Worm (Caenorhabditis elegans): ENCODE results near the gene C05E11.3.

Gene C05E11.3

ce11 chrX:4574873-4575272 is 3.2 kb upstream of the C05E11.3 start:
- no peak for TF ChIP-seq nhr-41 (GFP tag; IDR thresholded peaks at IDR 0.05)
- TF ChIP-seq hlh-11 (tag; optimal IDR thresholded peaks at IDR 0.05) = no peak
- no peak for TF ChIP-seq ztf-7 (tag; optimal IDR thresholded peaks at IDR 0.05)
- TF ChIP-seq fkh-10 (GFP tag; optimal IDR thresholded peaks at IDR 0.05) = peak; percentile 52
- no peak for TF ChIP-seq snpc-1.2 (GFP tag; IDR thresholded peaks at IDR 0.05)
- no peak for TF ChIP-seq mes-2 (tag; optimal IDR thresholded peaks at IDR 0.05; ENCODE audit: poor library complexity, severe bottlenecking)
- no peak for TF ChIP-seq dmd-8 (GFP tag; IDR thresholded peaks at IDR 0.05)
- no peak for TF ChIP-seq ceh-82 (tag; optimal IDR thresholded peaks at IDR 0.05)
- no peak for TF ChIP-seq vab-7 (GFP tag; IDR thresholded peaks at IDR 0.05)
- no peak for TF ChIP-seq egl-27 (tag; optimal IDR thresholded peaks at IDR 0.05)
- TF ChIP-seq nhr-25 (tag; optimal IDR thresholded peaks at IDR 0.05; ENCODE audit: borderline replicate concordance, insufficient read depth) = no peak
- no peak for TF ChIP-seq dmd-9 (GFP tag; IDR thresholded peaks at IDR 0.05)
- no peak for TF ChIP-seq aha-1 (tag)
- no peak for TF ChIP-seq lsy-2 (tag; optimal IDR thresholded peaks at IDR 0.05)
- TF ChIP-seq ces-1 (GFP tag; optimal IDR thresholded peaks at IDR 0.05) = peak; percentile 42
- no peak for TF ChIP-seq Y75B8A.6 (GFP tag; IDR thresholded peaks at IDR 0.05)

ce11 chrX:4576272-4576671 is 1.8 kb upstream of the C05E11.3 start:
- TF ChIP-seq ceh-62 (tag; optimal IDR thresholded peaks at IDR 0.05) = no peak
- TF ChIP-seq ZK337.2 (GFP tag; IDR thresholded peaks at IDR 0.05) = peak; percentile 34; the same call in 1 of the 2 replicates
- peak in 1 of 2 experiments; percentile 12 for TF ChIP-seq mdl-1 (tag; optimal IDR thresholded peaks at IDR 0.05)
- peak; percentile 46 for TF ChIP-seq hlh-30 (tag; optimal IDR thresholded peaks at IDR 0.05; ENCODE audit: insufficient read depth)

- TF ChIP-seq unc-62 (GFP tag; optimal IDR thresholded peaks at IDR 0.05 in 1 of 2) (peak in 1 of 2 experiments; percentile 94), unc-62 (tag; optimal IDR thresholded peaks at IDR 0.05) (no peak), lin-13 (GFP tag; optimal IDR thresholded peaks at IDR 0.05) (no peak)
Observed at ce11 chrX:4578581-4578980, 540 bp downstream of the C05E11.3 start.

- no peak for TF ChIP-seq lin-13 (GFP tag; optimal IDR thresholded peaks at IDR 0.05)
- no peak for TF ChIP-seq cey-2 (tag; optimal IDR thresholded peaks at IDR 0.05; ENCODE audit: borderline replicate concordance, insufficient read depth)
- TF ChIP-seq aha-1 (tag) = peak; percentile 48
Observed at ce11 chrX:4585579-4585978, 7.5 kb downstream of the C05E11.3 start, which contains the start of gene C05E11.7. C05E11.7 (minus strand) TSS chrX:4585679.

ce11 chrX:4586617-4587016 is 8.6 kb downstream of the C05E11.3 start, which contains the start of gene C05E11.2:
C05E11.2 (plus strand) TSS chrX:4586917.
- TF ChIP-seq lin-38 (GFP tag; IDR thresholded peaks at IDR 0.05) = no peak
- TF ChIP-seq T20F7.1 (GFP tag; optimal IDR thresholded peaks at IDR 0.05) = no peak
- TF ChIP-seq ctbp-1 (GFP tag; IDR thresholded peaks at IDR 0.05) = no peak
- no peak for TF ChIP-seq zip-11 (GFP tag; IDR thresholded peaks at IDR 0.05)

- no peak for TF ChIP-seq nhr-77 (tag; optimal IDR thresholded peaks at IDR 0.05)
- peak; percentile 65 for TF ChIP-seq rbr-2 (tag; optimal IDR thresholded peaks at IDR 0.05)
- peak; percentile 1 for TF ChIP-seq hlh-30 (tag; optimal IDR thresholded peaks at IDR 0.05; ENCODE audit: insufficient read depth)
- TF ChIP-seq gei-8 (GFP tag; optimal IDR thresholded peaks at IDR 0.05) = no peak
- no peak for TF ChIP-seq zip-2 (tag; optimal IDR thresholded peaks at IDR 0.05)
- peak; percentile 77 for TF ChIP-seq mep-1 (tag; optimal IDR thresholded peaks at IDR 0.05)
- TF ChIP-seq dpl-1 (GFP tag; optimal IDR thresholded peaks at IDR 0.05) = peak; percentile 64
- peak; percentile 43 for TF ChIP-seq hlh-11 (tag; optimal IDR thresholded peaks at IDR 0.05)
- TF ChIP-seq tra-1 (GFP tag; IDR thresholded peaks at IDR 0.05) = no peak
- no peak for TF ChIP-seq ZK337.2 (GFP tag; IDR thresholded peaks at IDR 0.05)
- no peak for TF ChIP-seq daf-16 (GFP tag; optimal IDR thresholded peaks at IDR 0.05)
- TF ChIP-seq daf-16 (tag; optimal IDR thresholded peaks at IDR 0.05) = peak; percentile 18
- peak; percentile 17 for TF ChIP-seq aha-1 (tag)
- TF ChIP-seq dve-1 (tag; optimal IDR thresholded peaks at IDR 0.05; ENCODE audit: insufficient read depth) = peak; percentile 43
- peak; percentile 54 for TF ChIP-seq mxl-3 (GFP tag; optimal IDR thresholded peaks at IDR 0.05)
- TF ChIP-seq lin-13 (GFP tag; optimal IDR thresholded peaks at IDR 0.05) = peak; percentile 4
- no peak for TF ChIP-seq spr-3 (GFP tag; optimal IDR thresholded peaks at IDR 0.05)
- no peak for TF ChIP-seq ceh-44 (GFP tag; IDR thresholded peaks at IDR 0.05)
- peak; percentile 62; the same call in 1 of the 2 replicates for TF ChIP-seq hmg-1.1 (GFP tag; IDR thresholded peaks at IDR 0.05)
Observed at ce11 chrX:4587934-4588333, 9.9 kb downstream of the C05E11.3 start.

Data from whole organism, L4 larva.